Worm (Caenorhabditis elegans): ENCODE measurements around the gene cul-1.

cul-1 gene

DNA sequence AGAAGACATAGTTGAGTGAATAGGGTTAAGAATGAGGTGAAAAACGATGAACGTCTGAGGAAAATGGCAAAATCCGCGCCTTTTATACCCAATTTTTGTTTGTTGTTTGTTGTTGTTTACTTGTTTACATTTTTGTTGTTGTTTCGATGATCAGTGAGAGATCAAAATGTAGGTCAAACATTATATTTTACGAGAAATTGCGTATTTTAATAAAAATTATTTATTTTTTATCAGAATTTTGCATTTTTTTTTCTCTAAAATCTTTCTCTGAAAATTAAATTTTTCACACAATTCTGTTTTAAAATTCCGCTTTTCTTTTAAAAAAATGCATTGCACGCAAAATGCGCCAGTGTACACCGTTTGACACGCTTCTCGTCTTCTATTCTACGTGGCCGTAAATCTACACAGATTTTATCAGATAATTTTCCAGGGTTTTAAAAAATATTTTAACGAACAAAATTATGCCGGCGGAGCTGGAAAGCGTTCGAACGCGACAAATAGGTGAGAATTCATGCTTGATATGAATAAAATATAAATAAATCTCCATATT lies 35.7 kb downstream of the cul-1 start, which contains the start of the genes sip-1 and sly-1 (continued):
- TF ChIP-seq pax-3 (tag; optimal IDR thresholded peaks at IDR 0.05) (peak; percentile 56), fkh-10 (GFP tag; optimal IDR thresholded peaks at IDR 0.05) (peak; percentile 32), nhr-11 (tag; optimal IDR thresholded peaks at IDR 0.05) (peak; percentile 60), sox-4 (tag; optimal IDR thresholded peaks at IDR 0.05) (peak; percentile 74), isw-1 (GFP tag; IDR thresholded peaks at IDR 0.05) (peak; percentile 77), ama-1 (optimal IDR thresholded peaks at IDR 0.05) (no peak), unc-30 (tag; optimal IDR thresholded peaks at IDR 0.05) (no peak), mdl-1 (tag; optimal IDR thresholded peaks at IDR 0.05) (peak in 1 of 2 experiments; percentile 77), zip-4 (GFP tag; optimal IDR thresholded peaks at IDR 0.05) (peak; percentile 72), grh-1 (GFP tag; IDR thresholded peaks at IDR 0.05) (peak; percentile 74), ces-1 (GFP tag; optimal IDR thresholded peaks at IDR 0.05) (no peak), hlh-17 (GFP tag; optimal IDR thresholded peaks at IDR 0.05; ENCODE audit: borderline replicate concordance) (no peak), lin-35 (GFP tag; optimal IDR thresholded peaks at IDR 0.05) (peak; percentile 91 to 97), nhr-47 (tag; optimal IDR thresholded peaks at IDR 0.05) (peak; percentile 92), alr-1 (tag; optimal IDR thresholded peaks at IDR 0.05; ENCODE audit: borderline replicate concordance) (no peak), F16B12.6 (tag; optimal IDR thresholded peaks at IDR 0.05) (peak; percentile 73), efl-1 (optimal IDR thresholded peaks at IDR 0.05) (peak; percentile 74 to 93), efl-1 (GFP tag; optimal IDR thresholded peaks at IDR 0.05 in 1 of 2) (peak; percentile 92 to 99), ceh-8 (GFP tag; optimal IDR thresholded peaks at IDR 0.05) (peak; percentile 56), nhr-76 (tag; optimal IDR thresholded peaks at IDR 0.05) (no peak), hpl-2 (GFP tag; optimal IDR thresholded peaks at IDR 0.05) (no peak), aha-1 (tag; optimal IDR thresholded peaks at IDR 0.05) (no peak), elt-3 (tag; optimal IDR thresholded peaks at IDR 0.05) (peak in 2 of 6 experiments; percentile 62 to 75), Y116A8C.19 (tag; optimal IDR thresholded peaks at IDR 0.05; ENCODE audit: borderline replicate concordance) (no peak), elt-2 (tag; optimal IDR thresholded peaks at IDR 0.05) (peak; percentile 34), vab-15 (tag; optimal IDR thresholded peaks at IDR 0.05) (no peak), lir-3 (tag; optimal IDR thresholded peaks at IDR 0.05; ENCODE audit: poor library complexity) (no peak), ceh-63 (GFP tag; optimal IDR thresholded peaks at IDR 0.05) (no peak), blmp-1 (tag; optimal IDR thresholded peaks at IDR 0.05) (peak; percentile 80), lsy-2 (tag; optimal IDR thresholded peaks at IDR 0.05) (peak; percentile 92 to 94), egl-13 (tag; optimal IDR thresholded peaks at IDR 0.05) (peak; percentile 76), ztf-11 (tag; optimal IDR thresholded peaks at IDR 0.05) (peak in 1 of 2 experiments; percentile 64), dpl-1 (GFP tag; optimal IDR thresholded peaks at IDR 0.05) (peak; percentile 93 to 96 (median 95)), egl-27 (tag; optimal IDR thresholded peaks at IDR 0.05) (no peak), tbx-2 (tag; optimal IDR thresholded peaks at IDR 0.05) (peak; percentile 90), nhr-85 (tag) (peak; percentile 90), C34B4.2 (tag; optimal IDR thresholded peaks at IDR 0.05) (no peak), hlh-4 (tag; optimal IDR thresholded peaks at IDR 0.05) (no peak), nhr-28 (tag; optimal IDR thresholded peaks at IDR 0.05) (no peak), rnt-1 (tag; optimal IDR thresholded peaks at IDR 0.05) (peak; percentile 92), nhr-237 (tag; optimal IDR thresholded peaks at IDR 0.05) (peak; percentile 70), unc-86 (tag; optimal IDR thresholded peaks at IDR 0.05) (peak; percentile 79), efl-3 (GFP tag; optimal IDR thresholded peaks at IDR 0.05) (no peak), ceh-82 (tag; optimal IDR thresholded peaks at IDR 0.05) (peak; percentile 77 to 86 (median 80)), snu-23 (GFP tag; optimal IDR thresholded peaks at IDR 0.05) (peak; percentile 90), swsn-7 (tag; optimal IDR thresholded peaks at IDR 0.05) (peak; percentile 82), sup-37 (GFP tag; optimal IDR thresholded peaks at IDR 0.05) (peak; percentile 47), zag-1 (tag; optimal IDR thresholded peaks at IDR 0.05) (no peak), unc-130 (tag; optimal IDR thresholded peaks at IDR 0.05) (peak; percentile 82), snpc-4 (tag; optimal IDR thresholded peaks at IDR 0.05) (peak; percentile 86), fkh-4 (tag; optimal IDR thresholded peaks at IDR 0.05; ENCODE audit: borderline replicate concordance) (peak; percentile 27), dsc-1 (tag; optimal IDR thresholded peaks at IDR 0.05) (peak; percentile 84)
